Fruit fly (Drosophila melanogaster) S2 (cell line): ENCODE measurements around the gene CG12698.
A peak's percentile ranks its signal among the peaks of the same experiment; 100 is the strongest.

Experiments used
- CG8478 ChIP-seq: fragments of >200 bp; optimal IDR thresholded peaks from 2 replicates; lab custom pipeline; 2018
- CTCF ChIP-seq, 2 experiments: fragments of >200 bp; optimal IDR thresholded peaks; 2 replicates each; lab custom pipeline; 2018

Gene CG12698

DNA sequence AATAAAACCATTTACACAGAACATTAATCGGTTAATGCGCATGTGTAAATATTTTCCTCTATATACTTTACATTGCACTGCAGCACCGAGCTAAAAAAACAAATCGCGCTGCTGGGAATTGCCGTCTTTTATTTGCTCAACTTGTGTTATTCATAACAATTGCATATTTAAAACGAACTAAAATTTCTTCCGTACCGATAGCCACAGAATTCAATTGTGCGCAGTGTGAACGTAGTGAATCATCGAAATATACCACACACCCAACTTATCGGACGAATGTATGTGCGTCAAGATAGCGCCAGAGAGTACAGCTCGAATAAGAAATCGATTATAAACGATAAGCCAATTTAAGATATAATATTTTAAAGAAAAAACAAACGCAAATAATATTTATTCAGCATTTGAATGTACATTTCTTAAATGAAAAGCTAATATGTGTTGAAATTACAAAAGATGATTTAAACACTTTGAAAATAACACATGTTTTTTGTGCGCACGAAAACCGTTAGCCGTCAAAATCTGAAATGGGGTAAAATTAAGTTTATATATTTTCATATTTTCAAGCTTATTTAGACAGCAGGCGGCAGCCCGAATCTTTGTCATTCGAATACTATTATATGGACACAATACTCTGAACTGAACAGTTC, at the start of gene CG12698, which contains the start of gene vap:
Gene CG12698 (plus strand): TSS at position 597 of the 647 bp plus-strand sequence.
Gene vap (minus strand): TSS at position 262 of the 647 bp plus-strand sequence.
- TF ChIP-seq CG8478 (no peak), CTCF (optimal IDR thresholded peaks at IDR 0.05; lab: Kevin White, UChicago) (peak in 1 of 2 experiments; percentile 0)

DNA sequence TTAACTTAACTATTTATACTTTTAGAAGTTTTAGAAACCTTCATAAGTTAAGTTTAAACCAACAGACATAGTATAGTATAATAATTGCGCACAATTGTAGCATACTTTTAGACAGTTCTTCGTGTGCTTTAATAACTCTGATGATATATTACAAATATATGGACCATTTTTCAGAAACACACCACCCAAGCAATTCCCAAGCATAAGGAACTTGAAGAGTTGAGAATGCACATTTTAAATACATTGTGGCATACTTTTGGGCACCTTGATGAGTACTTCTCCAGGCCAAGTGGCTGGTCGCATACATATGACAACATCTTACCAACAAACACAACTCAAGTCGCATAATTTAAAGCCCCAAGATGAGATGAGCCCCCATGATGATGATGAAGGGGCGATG, 36.4 kb upstream of the CG12698 start:
- TF ChIP-seq CTCF (optimal IDR thresholded peaks at IDR 0.05; lab: Kevin White, UChicago): no peak
- TF ChIP-seq CG8478: no peak

DNA sequence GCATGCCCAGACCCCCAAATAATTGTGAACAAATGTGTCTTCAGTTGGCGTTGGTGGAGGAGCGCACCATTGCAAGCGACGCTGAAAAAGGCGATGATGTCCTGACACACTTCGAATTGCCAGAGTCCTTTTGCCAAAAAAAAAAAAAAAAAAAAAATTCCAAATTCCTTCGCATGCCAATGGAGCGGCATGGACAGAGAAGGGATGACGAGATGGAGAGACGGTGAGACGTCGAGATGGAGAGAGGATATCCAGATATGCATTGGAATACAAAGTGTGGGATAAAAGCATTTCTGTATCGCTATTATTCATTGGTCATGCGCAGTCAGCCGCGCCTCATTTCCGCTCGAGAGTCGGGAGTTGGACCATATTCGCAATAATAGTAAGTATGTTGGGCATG, 34.4 kb upstream of the CG12698 start:
- no peak for TF ChIP-seq CTCF (optimal IDR thresholded peaks at IDR 0.05; lab: Kevin White, UChicago)
- no peak for TF ChIP-seq CG8478

DNA sequence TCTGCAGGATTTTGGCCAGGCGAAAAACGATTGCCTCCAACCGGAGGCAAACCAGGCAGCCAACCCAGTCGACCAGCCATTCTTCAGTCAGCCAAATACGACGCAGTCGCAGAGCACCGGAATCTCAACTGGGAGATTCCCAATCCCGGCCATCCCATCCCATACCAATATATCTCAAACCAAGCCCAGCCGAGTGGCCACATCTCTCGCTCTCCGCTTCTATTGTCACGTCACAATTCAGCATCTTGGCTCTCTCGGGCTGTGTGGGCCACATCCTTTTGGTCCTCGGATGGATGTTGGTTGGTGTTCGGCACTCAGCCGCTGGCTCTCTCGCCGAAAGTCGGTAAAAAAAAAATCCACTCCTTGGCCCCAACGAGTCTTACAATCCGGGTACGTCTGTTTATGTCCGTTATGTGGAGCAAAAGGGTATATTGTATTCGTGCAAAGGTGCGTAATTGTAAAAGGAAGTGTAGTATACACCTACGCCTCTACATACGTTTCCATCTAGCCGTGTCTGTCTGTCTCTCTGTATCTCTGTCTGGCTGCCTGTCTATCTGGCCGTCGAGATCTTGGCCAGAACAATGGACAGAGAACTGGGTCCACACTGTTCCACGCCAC, 32.7 kb upstream of the CG12698 start, which contains the start of gene mmd:
Gene mmd (minus strand): TSS at position 3 of the 618 bp plus-strand sequence.
- TF ChIP-seq CTCF (optimal IDR thresholded peaks at IDR 0.05; lab: Kevin White, UChicago) (no peak), CG8478 (no peak)

DNA sequence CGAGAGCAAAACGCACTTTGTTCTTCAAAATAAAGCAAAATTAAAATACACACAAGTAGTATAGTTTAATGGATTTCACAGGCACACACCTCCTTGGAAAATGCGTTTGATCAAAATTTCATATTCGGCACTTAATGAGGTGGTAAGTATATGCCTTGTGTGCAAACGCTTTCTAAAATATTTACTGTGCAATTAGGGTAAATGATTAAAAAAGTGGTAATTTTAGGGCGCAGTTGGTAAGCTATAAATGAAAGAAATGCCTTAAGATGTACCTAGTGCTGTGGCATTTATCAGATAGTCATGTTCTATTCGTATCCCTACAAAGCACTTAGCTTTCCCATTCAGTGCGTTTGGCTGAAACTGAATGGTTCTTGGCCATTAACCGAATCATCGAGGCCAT, 31.8 kb upstream of the CG12698 start, which contains the start of gene Or13a:
Gene Or13a (plus strand): TSS at position 301 of the 400 bp plus-strand sequence.
- TF ChIP-seq CG8478: no peak
- no peak for TF ChIP-seq CTCF (optimal IDR thresholded peaks at IDR 0.05; lab: Kevin White, UChicago)

DNA sequence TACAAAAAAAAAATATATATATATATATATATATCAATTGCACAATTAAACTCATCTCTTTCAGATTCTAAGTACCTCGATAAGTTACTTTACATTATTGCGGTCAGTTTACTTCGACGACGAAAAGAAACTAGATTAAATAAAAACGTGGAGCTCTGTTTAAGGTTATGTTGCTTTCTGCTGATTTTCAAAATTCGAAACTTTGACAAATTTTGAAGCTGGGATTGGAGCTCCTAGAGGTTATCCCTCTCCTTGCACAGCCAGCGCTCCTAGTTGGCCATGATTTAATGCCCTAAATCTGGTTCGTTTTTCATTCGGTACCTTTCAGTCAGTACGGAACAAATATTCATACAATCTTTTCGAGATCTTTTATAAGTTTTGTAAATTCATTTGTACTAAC, 29.4 kb upstream of the CG12698 start, which contains the start of gene CG42766:
Gene CG42766 (plus strand): TSS at position 301 of the 400 bp plus-strand sequence.
- TF ChIP-seq CG8478 (no peak), CTCF (optimal IDR thresholded peaks at IDR 0.05; lab: Kevin White, UChicago) (no peak)

DNA sequence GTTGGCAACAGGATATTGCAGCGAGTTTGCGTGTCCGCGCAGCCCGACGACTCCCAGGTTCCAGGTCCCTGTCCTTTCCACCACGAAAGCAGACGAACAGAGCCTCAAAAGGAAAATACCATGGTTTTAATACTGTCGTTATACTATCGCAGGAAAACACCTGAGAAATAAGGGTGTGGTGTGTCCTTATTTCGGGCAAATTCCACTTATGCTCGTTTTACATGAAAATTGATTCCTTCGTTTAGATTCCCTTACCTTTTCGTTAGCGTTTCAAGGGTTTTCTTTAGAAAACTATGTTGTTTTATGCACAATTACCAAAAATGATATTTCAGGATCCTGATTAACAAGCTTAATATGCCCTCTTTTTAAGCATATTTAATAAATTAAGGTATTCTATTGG, 23.1 kb upstream of the CG12698 start, which contains the start of gene Cep164:
Gene Cep164 (minus strand): TSS at position 101 of the 400 bp plus-strand sequence.
- TF ChIP-seq CTCF (optimal IDR thresholded peaks at IDR 0.05; lab: Kevin White, UChicago) (no peak), CG8478 (no peak)

DNA sequence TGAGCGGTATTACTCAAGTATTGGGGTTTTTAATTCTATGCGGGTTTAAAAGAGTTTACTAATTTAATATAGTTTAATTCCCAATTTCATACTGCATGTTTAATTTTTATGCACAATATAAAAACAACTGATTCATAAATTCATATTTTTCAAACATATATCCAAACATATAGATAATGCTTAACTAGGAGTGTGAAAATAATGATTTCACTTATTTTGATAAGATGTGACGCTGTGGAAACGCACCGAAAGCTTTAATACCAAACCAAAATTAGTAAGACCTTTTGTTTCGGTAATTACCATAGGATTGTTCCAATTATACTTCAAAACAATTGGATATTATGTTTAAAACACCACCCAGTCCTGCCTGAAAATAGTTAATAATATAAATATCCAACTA, 22.4 kb upstream of the CG12698 start, which contains the start of gene Slc25A46a:
Gene Slc25A46a (plus strand): TSS at position 272 of the 400 bp plus-strand sequence.
- no peak for TF ChIP-seq CTCF (optimal IDR thresholded peaks at IDR 0.05; lab: Kevin White, UChicago)
- no peak for TF ChIP-seq CG8478

DNA sequence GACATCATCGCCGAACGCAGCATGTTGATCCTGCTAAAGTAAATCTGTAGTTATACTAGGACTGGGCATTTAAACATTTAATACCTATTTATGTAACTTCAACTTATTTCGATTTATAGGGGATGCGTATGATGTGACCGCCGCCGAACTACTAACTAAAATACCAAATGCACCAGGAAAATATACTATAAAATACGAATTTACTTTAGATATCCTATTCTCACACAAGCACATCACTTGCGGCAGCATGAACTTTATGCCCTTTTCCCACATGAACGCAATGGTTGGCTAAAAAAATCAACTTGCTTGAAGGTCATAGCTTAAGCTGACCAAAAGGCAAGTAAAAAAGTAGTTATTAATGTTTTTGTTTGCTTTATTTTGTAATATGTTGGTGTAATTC, 19.3 kb upstream of the CG12698 start, which contains the start of gene ND-20:
Gene ND-20 (minus strand): TSS at position 155 of the 400 bp plus-strand sequence.
- TF ChIP-seq CTCF (optimal IDR thresholded peaks at IDR 0.05; lab: Kevin White, UChicago): peak in 1 of 2 experiments; percentile 18
- no peak for TF ChIP-seq CG8478

DNA sequence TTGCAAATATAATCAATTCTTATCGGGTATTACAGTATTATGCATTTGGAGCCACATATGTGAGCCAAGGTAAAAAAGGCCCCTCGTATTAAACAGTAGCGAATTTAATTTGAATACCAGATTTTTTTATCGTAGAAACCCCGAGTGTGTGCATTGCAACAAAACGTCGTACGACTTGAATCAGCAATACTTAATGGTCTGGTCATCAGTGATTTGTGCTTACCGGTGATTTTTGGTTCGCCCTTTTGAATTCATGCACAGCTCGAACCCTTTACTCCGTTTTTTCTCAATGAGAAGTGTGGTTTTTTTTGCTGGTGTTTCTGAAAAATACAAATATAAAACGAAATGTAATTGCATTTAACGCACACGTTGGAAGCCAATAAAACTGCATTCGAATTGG, 16.3 kb upstream of the CG12698 start:
- no peak for TF ChIP-seq CG8478
- TF ChIP-seq CTCF (optimal IDR thresholded peaks at IDR 0.05; lab: Kevin White, UChicago): no peak

DNA sequence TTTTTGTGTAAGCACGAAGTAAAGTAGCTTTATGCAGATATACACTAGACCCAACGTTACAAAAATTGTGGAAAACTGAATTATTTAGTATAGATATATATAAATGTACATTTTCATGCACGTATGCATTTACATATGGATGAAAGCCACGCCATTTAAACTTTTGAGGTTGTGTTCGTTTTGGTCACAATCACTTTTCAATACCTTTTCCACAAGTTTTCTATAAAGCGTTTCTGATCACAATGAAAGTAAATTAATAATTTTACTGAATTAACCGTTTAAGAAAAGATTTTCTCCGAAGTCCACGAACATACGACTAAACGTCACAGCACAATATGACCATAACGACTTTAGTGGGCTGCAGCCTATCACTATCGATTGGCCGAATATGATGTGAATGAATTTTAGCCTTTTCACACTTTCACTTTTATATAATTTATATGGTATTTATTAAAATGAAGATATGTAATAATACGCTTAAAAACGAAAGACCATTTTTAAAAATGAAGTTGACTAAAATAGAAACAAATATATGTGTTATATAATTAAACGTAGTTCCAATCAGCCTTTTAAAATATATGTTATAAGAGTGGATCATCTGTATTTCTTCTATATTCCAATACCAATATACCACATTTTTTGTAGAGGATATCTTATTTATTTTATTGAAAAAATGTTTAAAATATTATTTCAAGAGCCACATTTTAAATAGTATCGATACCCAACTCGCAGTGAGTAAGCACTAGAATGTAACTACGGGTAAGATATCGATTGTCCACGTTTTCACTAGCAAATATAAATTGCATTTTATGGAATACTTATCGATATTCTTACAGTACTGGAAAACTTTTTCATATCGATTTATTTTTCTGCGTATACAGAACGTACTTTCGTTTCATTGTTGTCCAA, 14.1 kb upstream of the CG12698 start, which contains the start of the genes CG46312, eIF5 and exd:
Gene CG46312 (minus strand): TSS at position 357 of the 909 bp plus-strand sequence.
Gene eIF5 (minus strand): TSS at position 357 of the 909 bp plus-strand sequence.
Gene exd (plus strand): TSS at position 851 of the 909 bp plus-strand sequence.
- TF ChIP-seq CTCF (optimal IDR thresholded peaks at IDR 0.05; lab: Kevin White, UChicago): no peak
- no peak for TF ChIP-seq CG8478

DNA sequence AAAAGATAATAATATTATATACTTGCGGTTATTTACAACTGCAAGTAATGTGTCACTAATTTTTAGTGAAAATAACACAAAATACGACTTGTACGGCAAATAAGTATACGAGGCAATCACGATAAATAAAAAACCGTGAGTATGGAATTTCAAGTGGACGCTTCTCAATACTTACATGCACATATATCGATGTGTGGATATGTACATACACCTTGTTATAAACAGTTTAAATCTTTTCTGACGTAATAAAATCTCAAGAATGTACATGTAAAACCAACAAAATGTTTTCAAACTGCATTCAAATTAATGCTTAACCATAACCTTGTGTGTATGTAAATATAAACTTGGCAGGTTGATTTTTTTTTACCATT, 13.4 kb upstream of the CG12698 start:
- TF ChIP-seq CG8478: no peak
- TF ChIP-seq CTCF (optimal IDR thresholded peaks at IDR 0.05; lab: Kevin White, UChicago): no peak

DNA sequence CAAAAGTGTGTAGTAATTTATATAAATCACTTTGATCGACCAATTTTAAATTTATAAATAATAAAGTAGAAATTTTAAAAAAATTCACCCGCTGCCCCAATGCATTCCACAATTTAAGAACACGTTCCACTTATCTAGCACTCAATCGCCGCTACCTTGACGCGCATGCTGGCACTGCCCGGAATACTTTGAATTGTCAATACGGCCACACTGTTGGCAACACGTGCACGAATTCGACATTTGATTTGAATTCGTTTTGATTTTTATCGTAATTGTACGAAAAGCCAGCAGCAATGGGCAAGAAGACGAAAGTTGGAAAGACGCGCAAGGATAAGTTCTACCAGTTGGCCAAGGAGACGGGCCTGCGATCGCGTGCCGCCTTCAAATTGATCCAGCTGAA, 9.1 kb upstream of the CG12698 start, which contains the start of gene CG8939:
Gene CG8939 (plus strand): TSS at position 186 of the 400 bp plus-strand sequence.
- TF ChIP-seq CG8478 (no peak), CTCF (optimal IDR thresholded peaks at IDR 0.05; lab: Kevin White, UChicago) (no peak)

DNA sequence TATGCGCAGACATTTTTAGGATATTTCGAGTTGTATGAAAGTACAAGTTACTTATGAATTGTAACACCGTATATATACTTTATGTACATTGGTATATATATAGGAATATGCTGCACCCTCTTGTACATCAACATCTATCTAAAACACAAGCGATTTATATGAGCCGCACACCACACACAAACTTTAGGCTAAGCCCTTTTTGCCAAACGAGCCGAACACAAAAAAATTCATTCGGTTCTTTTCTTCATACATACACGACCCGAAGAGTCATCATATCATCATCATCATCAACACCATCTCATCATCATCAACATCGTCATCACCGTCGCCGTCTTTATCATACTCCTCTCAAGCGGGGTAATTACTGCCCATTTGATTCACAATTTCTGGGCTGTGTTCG, 881 bp upstream of the CG12698 start:
- TF ChIP-seq CG8478: no peak
- TF ChIP-seq CTCF (optimal IDR thresholded peaks at IDR 0.05; lab: Kevin White, UChicago): no peak

DNA sequence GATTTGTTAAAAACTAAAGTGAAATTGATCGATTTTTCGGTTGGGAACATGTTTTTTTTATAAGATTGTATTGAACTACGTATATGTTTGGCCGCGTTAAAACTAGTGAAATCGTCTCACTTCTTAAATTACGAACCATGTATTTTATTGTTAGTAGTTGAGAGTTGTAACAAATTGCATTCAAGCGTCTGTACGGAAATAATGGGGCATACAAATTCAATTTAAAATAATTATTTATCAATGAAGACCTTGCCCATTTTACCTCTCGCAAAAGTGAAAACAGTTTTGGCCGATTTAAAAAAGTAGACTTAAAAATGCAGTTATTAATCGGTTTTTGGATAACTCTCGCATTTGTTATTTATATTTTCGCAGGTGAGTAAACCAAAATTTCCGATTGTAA, 2.9 kb downstream of the CG12698 start, which contains the start of gene Muc14A:
Gene Muc14A (plus strand): TSS at position 301 of the 400 bp plus-strand sequence.
- TF ChIP-seq CG8478 (no peak), CTCF (optimal IDR thresholded peaks at IDR 0.05; lab: Kevin White, UChicago) (no peak)
